Fruit fly (Drosophila melanogaster): Measurements from ENCODE around the gene CG3868.

Gene CG3868

dm6 chr3L:14420021-14420420, 17.5 kb upstream of the CG3868 start:
- TF ChIP-seq usp (GFP tag; optimal IDR thresholded peaks at IDR 0.05) (no peak), Dll (optimal IDR thresholded peaks at IDR 0.05) (no peak), psq (optimal IDR thresholded peaks at IDR 0.05) (no peak), EcR (GFP tag; optimal IDR thresholded peaks at IDR 0.05) (no peak), pan (optimal IDR thresholded peaks at IDR 0.05) (no peak), CG8478 (optimal IDR thresholded peaks at IDR 0.05) (no peak)

dm6 chr3L:14410892-14411291, 8.4 kb upstream of the CG3868 start:
- TF ChIP-seq Dll (optimal IDR thresholded peaks at IDR 0.05) (no peak), EcR (GFP tag; optimal IDR thresholded peaks at IDR 0.05) (no peak), psq (optimal IDR thresholded peaks at IDR 0.05) (no peak), pan (optimal IDR thresholded peaks at IDR 0.05) (no peak), CG8478 (optimal IDR thresholded peaks at IDR 0.05) (no peak), usp (GFP tag; optimal IDR thresholded peaks at IDR 0.05) (no peak)

- TF ChIP-seq psq (optimal IDR thresholded peaks at IDR 0.05) (peak; percentile 34), CG8478 (optimal IDR thresholded peaks at IDR 0.05) (no peak), EcR (GFP tag; optimal IDR thresholded peaks at IDR 0.05) (no peak)
Observed at dm6 chr3L:14410146-14410676, 7.7 kb upstream of the CG3868 start, which contains the start of gene CG3919. Gene CG3919, plus strand, starts transcription at chr3L:14410626.

dm6 chr3L:14409419-14410145, 7.1 kb upstream of the CG3868 start, which contains the start of gene stwl:
Gene stwl, minus strand, starts transcription at chr3L:14409939.
- no peak for TF ChIP-seq usp (GFP tag; optimal IDR thresholded peaks at IDR 0.05)
- no peak for TF ChIP-seq CG8478 (optimal IDR thresholded peaks at IDR 0.05)
- TF ChIP-seq psq (optimal IDR thresholded peaks at IDR 0.05) = no peak
- TF ChIP-seq pan (optimal IDR thresholded peaks at IDR 0.05) = no peak
- no peak for TF ChIP-seq Dll (optimal IDR thresholded peaks at IDR 0.05)
- TF ChIP-seq EcR (GFP tag; optimal IDR thresholded peaks at IDR 0.05) = no peak

- no peak for TF ChIP-seq pan (optimal IDR thresholded peaks at IDR 0.05)
- no peak for TF ChIP-seq CG8478 (optimal IDR thresholded peaks at IDR 0.05)
- no peak for TF ChIP-seq EcR (GFP tag; optimal IDR thresholded peaks at IDR 0.05)
- no peak for TF ChIP-seq Dll (optimal IDR thresholded peaks at IDR 0.05)
- TF ChIP-seq usp (GFP tag; optimal IDR thresholded peaks at IDR 0.05) = no peak
- TF ChIP-seq psq (optimal IDR thresholded peaks at IDR 0.05) = no peak
Observed at dm6 chr3L:14408734-14409133, 6.2 kb upstream of the CG3868 start.

- no peak for TF ChIP-seq Dll (optimal IDR thresholded peaks at IDR 0.05)
- TF ChIP-seq CG8478 (optimal IDR thresholded peaks at IDR 0.05) = no peak
- TF ChIP-seq EcR (GFP tag; optimal IDR thresholded peaks at IDR 0.05) = no peak
- TF ChIP-seq psq (optimal IDR thresholded peaks at IDR 0.05) = no peak
- TF ChIP-seq pan (optimal IDR thresholded peaks at IDR 0.05) = no peak
- no peak for TF ChIP-seq usp (GFP tag; optimal IDR thresholded peaks at IDR 0.05)
Observed at dm6 chr3L:14406613-14407012, 4.1 kb upstream of the CG3868 start.

- TF ChIP-seq pan (optimal IDR thresholded peaks at IDR 0.05) (no peak), usp (GFP tag; optimal IDR thresholded peaks at IDR 0.05) (no peak), CG8478 (optimal IDR thresholded peaks at IDR 0.05) (no peak), Dll (optimal IDR thresholded peaks at IDR 0.05) (no peak), psq (optimal IDR thresholded peaks at IDR 0.05) (no peak)
Observed at dm6 chr3L:14399873-14400272, 2.7 kb downstream of the CG3868 start.

- TF ChIP-seq EcR (GFP tag; optimal IDR thresholded peaks at IDR 0.05) (no peak), usp (GFP tag; optimal IDR thresholded peaks at IDR 0.05) (no peak), psq (optimal IDR thresholded peaks at IDR 0.05) (no peak), Dll (optimal IDR thresholded peaks at IDR 0.05) (no peak), pan (optimal IDR thresholded peaks at IDR 0.05) (no peak), CG8478 (optimal IDR thresholded peaks at IDR 0.05) (no peak)
Observed at dm6 chr3L:14397020-14397602, 5.4 kb downstream of the CG3868 start.

- no peak for TF ChIP-seq pan (optimal IDR thresholded peaks at IDR 0.05)
- no peak for TF ChIP-seq Dll (optimal IDR thresholded peaks at IDR 0.05)
- no peak for TF ChIP-seq psq (optimal IDR thresholded peaks at IDR 0.05)
- no peak for TF ChIP-seq EcR (GFP tag; optimal IDR thresholded peaks at IDR 0.05)
- TF ChIP-seq usp (GFP tag; optimal IDR thresholded peaks at IDR 0.05) = no peak
- no peak for TF ChIP-seq CG8478 (optimal IDR thresholded peaks at IDR 0.05)
Observed at dm6 chr3L:14389242-14389641, 13.3 kb downstream of the CG3868 start.

- TF ChIP-seq psq (optimal IDR thresholded peaks at IDR 0.05) (no peak), EcR (GFP tag; optimal IDR thresholded peaks at IDR 0.05) (no peak), pan (optimal IDR thresholded peaks at IDR 0.05) (no peak), CG8478 (optimal IDR thresholded peaks at IDR 0.05) (no peak)
Observed at dm6 chr3L:14381523-14381922, 21.0 kb downstream of the CG3868 start, which contains the start of gene CG43120. Gene CG43120, plus strand, starts transcription at chr3L:14381913.

- no peak for TF ChIP-seq pan (optimal IDR thresholded peaks at IDR 0.05)
- no peak for TF ChIP-seq EcR (GFP tag; optimal IDR thresholded peaks at IDR 0.05)
- no peak for TF ChIP-seq usp (GFP tag; optimal IDR thresholded peaks at IDR 0.05)
- no peak for TF ChIP-seq Dll (optimal IDR thresholded peaks at IDR 0.05)
- no peak for TF ChIP-seq psq (optimal IDR thresholded peaks at IDR 0.05)
- TF ChIP-seq CG8478 (optimal IDR thresholded peaks at IDR 0.05) = no peak
Observed at dm6 chr3L:14375863-14376262, 26.7 kb downstream of the CG3868 start.

- TF ChIP-seq psq (optimal IDR thresholded peaks at IDR 0.05) (no peak), usp (GFP tag; optimal IDR thresholded peaks at IDR 0.05) (no peak), Dll (optimal IDR thresholded peaks at IDR 0.05) (no peak), EcR (GFP tag; optimal IDR thresholded peaks at IDR 0.05) (no peak), CG8478 (optimal IDR thresholded peaks at IDR 0.05) (no peak), pan (optimal IDR thresholded peaks at IDR 0.05) (no peak)
Observed at dm6 chr3L:14374499-14374898, 28.0 kb downstream of the CG3868 start.

All from whole organism.